Fruit fly (Drosophila melanogaster) whole organism, pupa: ENCODE results near the gene Lcp65Ag2.

Experiments
- CG10348 ChIP-seq: fragments of 200-800 bp; sonication (Bioruptor generic); IDR thresholded peaks from 2 replicates; pipeline ENCODE4 v1.3.6; 2022; ENCODE audit warnings: missing biosample characterization, missing genetic modification characterization
- CG12605 ChIP-seq: fragments of 200-800 bp; sonication (Bioruptor generic); IDR thresholded peaks from 2 replicates; pipeline ENCODE4 v1.3.6; 2022; ENCODE audit warnings: missing biosample characterization, missing genetic modification characterization
- CG13204 ChIP-seq: fragments of 200-800 bp; sonication (Bioruptor generic); optimal IDR thresholded peaks from 2 replicates; lab custom pipeline; 2018; ENCODE audit warnings: missing biosample characterization, mild to moderate bottlenecking, missing genetic modification characterization, moderate library complexity
- CG14655 ChIP-seq: fragments of 200-800 bp; sonication (Bioruptor generic); optimal IDR thresholded peaks from 3 replicates; lab custom pipeline; 2017; ENCODE audit warnings: mild to moderate bottlenecking, missing biosample characterization, missing genetic modification reagents, missing genetic modification characterization
- CG15710 ChIP-seq: fragments of 200-800 bp; sonication (Bioruptor generic); optimal IDR thresholded peaks from 2 replicates; lab custom pipeline; 2018; ENCODE audit warnings: missing biosample characterization, mild to moderate bottlenecking, missing genetic modification characterization, moderate library complexity
- CG17806 ChIP-seq: fragments of 200-800 bp; sonication (Bioruptor generic); optimal IDR thresholded peaks from 2 replicates; lab custom pipeline; 2018; ENCODE audit warnings: missing biosample characterization, mild to moderate bottlenecking, missing genetic modification characterization, moderate library complexity
- CG32121 ChIP-seq: fragments of 200-800 bp; sonication (Bioruptor generic); IDR thresholded peaks from 2 replicates; pipeline ENCODE4 v1.3.6; 2022; ENCODE audit warnings: missing biosample characterization, missing genetic modification characterization
- CG34367 ChIP-seq: fragments of 200-800 bp; sonication (Bioruptor generic); optimal IDR thresholded peaks from 2 replicates; lab custom pipeline; 2018; ENCODE audit warnings: missing biosample characterization, mild to moderate bottlenecking, missing genetic modification characterization
- CG4496 ChIP-seq: fragments of 200-800 bp; sonication (Bioruptor generic); IDR thresholded peaks from 3 replicates; pipeline ENCODE4 v1.3.6; 2022; ENCODE audit warnings: missing biosample characterization, missing genetic modification characterization
- CG8159 ChIP-seq: fragments of 200-800 bp; sonication (Bioruptor generic); optimal IDR thresholded peaks from 3 replicates; lab custom pipeline; 2018; ENCODE audit warnings: missing biosample characterization, mild to moderate bottlenecking, missing genetic modification characterization, moderate library complexity
- CG8301 ChIP-seq: fragments of 200-800 bp; sonication (Bioruptor generic); optimal IDR thresholded peaks from 2 replicates; lab custom pipeline; 2018; ENCODE audit warnings: missing biosample characterization, mild to moderate bottlenecking, missing genetic modification characterization
- CG9948 ChIP-seq: fragments of 200-800 bp; sonication (Bioruptor generic); optimal IDR thresholded peaks from 2 replicates; lab custom pipeline; 2018; ENCODE audit warnings: missing biosample characterization, mild to moderate bottlenecking, missing genetic modification characterization, moderate library complexity
- D1 ChIP-seq: fragments of 200-800 bp; sonication (Bioruptor generic); optimal IDR thresholded peaks from 2 replicates; lab custom pipeline; 2018; ENCODE audit warnings: missing biosample characterization, mild to moderate bottlenecking, missing genetic modification characterization, moderate library complexity
- EcR ChIP-seq: fragments of 200-800 bp; sonication (Bioruptor generic); optimal IDR thresholded peaks from 3 replicates; lab custom pipeline; 2019; ENCODE audit warnings: missing biosample characterization, missing genetic modification characterization, mild to moderate bottlenecking, moderate library complexity, missing genetic modification reagents
- Ets98B ChIP-seq: fragments of 200-800 bp; sonication (Bioruptor generic); IDR thresholded peaks from 2 replicates; pipeline ENCODE4 v1.3.6; 2022; ENCODE audit warnings: missing biosample characterization, missing genetic modification characterization
- Pif1A ChIP-seq: fragments of 200-800 bp; sonication (Bioruptor generic); optimal IDR thresholded peaks from 3 replicates; lab custom pipeline; 2016; ENCODE audit warnings: missing biosample characterization, missing genetic modification characterization
- Pif1B ChIP-seq: fragments of 200-800 bp; sonication (Bioruptor generic); optimal IDR thresholded peaks from 3 replicates; lab custom pipeline; 2016; ENCODE audit warnings: missing biosample characterization, missing genetic modification characterization
- Snoo ChIP-seq: fragments of 200-800 bp; sonication (Bioruptor generic); optimal IDR thresholded peaks from 3 replicates; lab custom pipeline; 2017; ENCODE audit warnings: missing biosample characterization, mild to moderate bottlenecking, missing genetic modification characterization, inconsistent platforms
- fd96Ca ChIP-seq: fragments of 200-800 bp; sonication (Bioruptor generic); IDR thresholded peaks from 3 replicates; pipeline ENCODE4 v1.3.6; 2022; ENCODE audit warnings: missing biosample characterization, missing genetic modification characterization
- gl ChIP-seq: fragments of 200-800 bp; sonication (Bioruptor generic); optimal IDR thresholded peaks from 2 replicates; lab custom pipeline; 2018; ENCODE audit warnings: missing biosample characterization, mild to moderate bottlenecking, missing genetic modification characterization
- rn ChIP-seq: fragments of 200-800 bp; sonication (Bioruptor generic); IDR thresholded peaks from 2 replicates; pipeline ENCODE4 v1.3.6; 2022; ENCODE audit warnings: missing biosample characterization, missing genetic modification characterization

Lcp65Ag2 gene

dm6 chr3L:6103658-6104057 is 29.7 kb downstream of the Lcp65Ag2 start:
- TF ChIP-seq CG8301: no peak
- TF ChIP-seq Pif1A (GFP tag; lab: Kevin White, UChicago): no peak
- no peak for TF ChIP-seq gl
- TF ChIP-seq CG14655: no peak
- TF ChIP-seq CG32121 (GFP tag; lab: Robert Waterston, UW): no peak
- no peak for TF ChIP-seq CG4496 (GFP tag; lab: Robert Waterston, UW)
- TF ChIP-seq Snoo (tag; lab: Kevin White, UChicago): no peak
- TF ChIP-seq D1: no peak
- no peak for TF ChIP-seq CG15710 (tag; lab: Kevin White, UChicago)
- TF ChIP-seq CG13204: no peak
- no peak for TF ChIP-seq CG9948
- TF ChIP-seq fd96Ca: no peak
- no peak for TF ChIP-seq rn (GFP tag; lab: Robert Waterston, UW)
- TF ChIP-seq Pif1B (GFP tag; lab: Kevin White, UChicago): no peak
- no peak for TF ChIP-seq Ets98B
- no peak for TF ChIP-seq CG34367 (tag; lab: Kevin White, UChicago)
- no peak for TF ChIP-seq CG8159
- no peak for TF ChIP-seq CG10348
- no peak for TF ChIP-seq CG17806 (tag; lab: Kevin White, UChicago)

- TF ChIP-seq CG12605: no peak
Measured at dm6 chr3L:6097270-6097669, 36.1 kb downstream of the Lcp65Ag2 start, which contains the start of gene Ets65A. TSS of gene Ets65A (plus strand) at chr3L:6097617.

dm6 chr3L:6094697-6095096 is 38.7 kb downstream of the Lcp65Ag2 start, which contains the start of the genes CG10467 and loj:
TSS of gene CG10467 (minus strand) at chr3L:6094747.
TSS of gene loj (plus strand) at chr3L:6094987.
- TF ChIP-seq CG12605 (peak; percentile 81), Pif1A (GFP tag; lab: Kevin White, UChicago) (peak; percentile 74), CG8301 (peak; percentile 82), fd96Ca (peak; percentile 87), Snoo (tag; lab: Kevin White, UChicago) (peak; percentile 86), CG34367 (tag; lab: Kevin White, UChicago) (peak; percentile 85), D1 (peak; percentile 78), gl (peak; percentile 37), CG8159 (peak; percentile 91), CG10348 (peak; percentile 87), CG14655 (peak; percentile 88), EcR (GFP tag; lab: Kevin White, UChicago) (no peak), rn (GFP tag; lab: Robert Waterston, UW) (peak; percentile 95), CG17806 (tag; lab: Kevin White, UChicago) (peak; percentile 94), CG13204 (no peak), Pif1B (GFP tag; lab: Kevin White, UChicago) (peak; percentile 72), Ets98B (peak; percentile 88), CG15710 (tag; lab: Kevin White, UChicago) (peak; percentile 88), CG4496 (GFP tag; lab: Robert Waterston, UW) (peak; percentile 96), CG32121 (GFP tag; lab: Robert Waterston, UW) (peak; percentile 86), CG9948 (peak; percentile 94)

dm6 chr3L:6093213-6093612 is 40.2 kb downstream of the Lcp65Ag2 start, which contains the start of gene CG10469:
TSS of gene CG10469 (minus strand) at chr3L:6093313.
- TF ChIP-seq CG32121 (GFP tag; lab: Robert Waterston, UW) (no peak), CG15710 (tag; lab: Kevin White, UChicago) (no peak), CG9948 (no peak), CG8159 (no peak), D1 (no peak), CG13204 (no peak), CG4496 (GFP tag; lab: Robert Waterston, UW) (no peak), Ets98B (no peak), CG12605 (no peak), EcR (GFP tag; lab: Kevin White, UChicago) (no peak), fd96Ca (no peak), CG14655 (no peak), gl (no peak), Snoo (tag; lab: Kevin White, UChicago) (no peak), CG10348 (no peak), CG34367 (tag; lab: Kevin White, UChicago) (no peak), rn (GFP tag; lab: Robert Waterston, UW) (no peak)

- no peak for TF ChIP-seq CG8159
- TF ChIP-seq CG9948: no peak
- no peak for TF ChIP-seq rn (GFP tag; lab: Robert Waterston, UW)
- no peak for TF ChIP-seq CG32121 (GFP tag; lab: Robert Waterston, UW)
- no peak for TF ChIP-seq EcR (GFP tag; lab: Kevin White, UChicago)
- 0 out of 2 replicates have a peak, but pooled peaks have one; percentile 26 for TF ChIP-seq CG10348
- TF ChIP-seq Snoo (tag; lab: Kevin White, UChicago): no peak
- TF ChIP-seq fd96Ca: no peak
- TF ChIP-seq Ets98B: 0 out of 2 replicates have a peak, but pooled peaks have one; percentile 8
- TF ChIP-seq Pif1B (GFP tag; lab: Kevin White, UChicago): no peak
- TF ChIP-seq CG4496 (GFP tag; lab: Robert Waterston, UW): peak; percentile 44; the same call in 1 of the 3 replicates
- no peak for TF ChIP-seq CG8301
- TF ChIP-seq gl: no peak
- no peak for TF ChIP-seq CG13204
- no peak for TF ChIP-seq D1
- TF ChIP-seq CG14655: no peak
- no peak for TF ChIP-seq CG34367 (tag; lab: Kevin White, UChicago)
- 0 out of 2 replicates have a peak, but pooled peaks have one; percentile 24 for TF ChIP-seq CG12605
- no peak for TF ChIP-seq CG15710 (tag; lab: Kevin White, UChicago)
- no peak for TF ChIP-seq CG17806 (tag; lab: Kevin White, UChicago)
- no peak for TF ChIP-seq Pif1A (GFP tag; lab: Kevin White, UChicago)
- TF ChIP-seq, all 21 proteins: peak for 4
Measured at dm6 chr3L:6085988-6086387, 47.4 kb downstream of the Lcp65Ag2 start.

- no peak for TF ChIP-seq CG32121 (GFP tag; lab: Robert Waterston, UW)
- no peak for TF ChIP-seq EcR (GFP tag; lab: Kevin White, UChicago)
- TF ChIP-seq CG9948: peak; percentile 55
- no peak for TF ChIP-seq CG10348
- peak; percentile 40 for TF ChIP-seq CG14655
- peak; percentile 14 for TF ChIP-seq CG13204
- TF ChIP-seq Pif1A (GFP tag; lab: Kevin White, UChicago): peak; percentile 57
- peak; percentile 67 for TF ChIP-seq CG8159
- peak; percentile 34 for TF ChIP-seq D1
- peak; percentile 61 for TF ChIP-seq CG34367 (tag; lab: Kevin White, UChicago)
- peak; percentile 70 for TF ChIP-seq CG15710 (tag; lab: Kevin White, UChicago)
- TF ChIP-seq Pif1B (GFP tag; lab: Kevin White, UChicago): peak; percentile 74
- TF ChIP-seq CG17806 (tag; lab: Kevin White, UChicago): peak; percentile 31
Measured at dm6 chr3L:6085157-6085556, 48.2 kb downstream of the Lcp65Ag2 start.
